Worm (Caenorhabditis elegans) whole organism, L1 larva: ENCODE data around the gene M153.3.

ENCODE experiments used
- C34B4.2 ChIP-seq: sonication (generic microtip); optimal IDR thresholded peaks from 2 replicates; lab custom pipeline; 2017; ENCODE audit warnings: mild to moderate bottlenecking, missing genetic modification characterization, missing compliant biosample characterization
- F16B12.6 ChIP-seq: fragments of 150-350 bp; optimal IDR thresholded peaks from 2 replicates; lab custom pipeline; 2014; ENCODE audit warnings: missing biosample characterization, missing genetic modification characterization
- aha-1 ChIP-seq: fragments of 150-350 bp; optimal IDR thresholded peaks from 2 replicates; lab custom pipeline; 2014; ENCODE audit warnings: missing biosample characterization, missing genetic modification characterization
- alr-1 ChIP-seq: fragments of 200-800 bp; sonication (Bioruptor generic); optimal IDR thresholded peaks from 2 replicates; lab custom pipeline; 2018; ENCODE audit warnings: borderline replicate concordance, mild to moderate bottlenecking, missing genetic modification characterization, missing compliant biosample characterization
- ama-1 ChIP-seq: fragments of 150-350 bp; optimal IDR thresholded peaks from 2 replicates; lab custom pipeline; 2014
- blmp-1 ChIP-seq: fragments of 150-350 bp; optimal IDR thresholded peaks from 2 replicates; lab custom pipeline; 2014; ENCODE audit warnings: missing biosample characterization, missing genetic modification characterization
- ceh-8 ChIP-seq: fragments of 200-800 bp; sonication (Bioruptor generic); optimal IDR thresholded peaks from 2 replicates; lab custom pipeline; 2018; ENCODE audit warnings: mild to moderate bottlenecking, missing genetic modification characterization, moderate library complexity, missing compliant biosample characterization
- ceh-82 ChIP-seq, 3 experiments: fragments of 150-350 bp in 1 of 3; sonication (generic microtip) in 2 of 3; optimal IDR thresholded peaks; 2 replicates each; lab custom pipeline; 2014 to 2017; ENCODE audit warnings: missing biosample characterization in 3 of 3, missing genetic modification characterization in 3 of 3
- ceh-90 ChIP-seq: sonication (generic microtip); optimal IDR thresholded peaks from 2 replicates; lab custom pipeline; 2016; ENCODE audit warnings: missing genetic modification characterization, missing compliant biosample characterization
- efl-1 ChIP-seq, 4 experiments: fragments of 150-350 bp; optimal IDR thresholded peaks in 3 of 4; peaks in 1 of 4; 1 replicate in 1 of 4; 2 replicates in 3 of 4; lab custom pipeline; 2014; ENCODE audit warnings: missing biosample characterization in 2 of 4, missing genetic modification characterization in 2 of 4, missing genetic modification reagents in 2 of 4
- efl-3 ChIP-seq: fragments of 200-800 bp; sonication (Bioruptor generic); optimal IDR thresholded peaks from 2 replicates; lab custom pipeline; 2018; ENCODE audit warnings: mild to moderate bottlenecking, missing genetic modification characterization, missing compliant biosample characterization
- egl-13 ChIP-seq: sonication (generic microtip); optimal IDR thresholded peaks from 2 replicates; lab custom pipeline; 2016; ENCODE audit warnings: missing genotype, missing genetic modification reagents, missing genetic modification characterization, missing compliant biosample characterization
- elt-2 ChIP-seq: sonication (generic microtip); optimal IDR thresholded peaks from 2 replicates; lab custom pipeline; 2016; ENCODE audit warnings: missing genetic modification characterization, mild to moderate bottlenecking, inconsistent platforms, missing compliant biosample characterization, missing genetic modification reagents
- fkh-10 ChIP-seq: sonication (generic microtip); optimal IDR thresholded peaks from 2 replicates; lab custom pipeline; 2017; ENCODE audit warnings: missing biosample characterization, missing genetic modification reagents, missing genetic modification characterization
- fkh-8 ChIP-seq: sonication (generic microtip); optimal IDR thresholded peaks from 2 replicates; lab custom pipeline; 2016; ENCODE audit warnings: mild to moderate bottlenecking, missing genetic modification characterization, missing compliant biosample characterization
- grh-1 ChIP-seq: fragments of 200-800 bp; sonication (Bioruptor generic); IDR thresholded peaks from 2 replicates; pipeline ENCODE4 v1.3.6; 2022; ENCODE audit warnings: missing genetic modification reagents, missing genetic modification characterization, missing compliant biosample characterization
- hlh-17 ChIP-seq: fragments of 200-800 bp; sonication (Bioruptor generic); optimal IDR thresholded peaks from 2 replicates; lab custom pipeline; 2018; ENCODE audit warnings: missing genetic modification characterization, mild to moderate bottlenecking, missing compliant biosample characterization, moderate library complexity, borderline replicate concordance
- hpl-2 ChIP-seq: fragments of 150-350 bp; optimal IDR thresholded peaks from 2 replicates; lab custom pipeline; 2014; ENCODE audit warnings: missing biosample characterization, missing genetic modification reagents, missing genetic modification characterization
- isw-1 ChIP-seq: fragments of 200-800 bp; sonication (Bioruptor generic); IDR thresholded peaks from 2 replicates; pipeline ENCODE4 v1.3.6; 2022; ENCODE audit warnings: missing genetic modification characterization, missing compliant biosample characterization
- jun-1 ChIP-seq: fragments of 150-350 bp; optimal IDR thresholded peaks from 2 replicates; lab custom pipeline; 2014; ENCODE audit warnings: missing biosample characterization, missing genetic modification reagents, missing genetic modification characterization
- lin-13 ChIP-seq: fragments of 150-350 bp; optimal IDR thresholded peaks from 2 replicates; lab custom pipeline; 2014; ENCODE audit warnings: missing biosample characterization, missing genetic modification reagents, missing genetic modification characterization
- lin-14 ChIP-seq: fragments of 200-800 bp; sonication (Bioruptor generic); optimal IDR thresholded peaks from 2 replicates; lab custom pipeline; 2018; ENCODE audit warnings: mild to moderate bottlenecking, missing genetic modification characterization, moderate library complexity, missing compliant biosample characterization
- lin-15B ChIP-seq: fragments of 150-350 bp; sonication (generic microtip); optimal IDR thresholded peaks from 3 replicates; lab custom pipeline; 2014; ENCODE audit warnings: missing biosample characterization, missing genetic modification characterization
- lir-3 ChIP-seq: sonication (generic microtip); optimal IDR thresholded peaks from 2 replicates; lab custom pipeline; 2016; ENCODE audit warnings: mild to moderate bottlenecking, missing genetic modification characterization, moderate library complexity, missing compliant biosample characterization; ENCODE audit not compliant: poor library complexity
- lsy-2 ChIP-seq, 2 experiments: fragments of 150-350 bp; optimal IDR thresholded peaks; 2 replicates each; lab custom pipeline; 2014; ENCODE audit warnings: missing biosample characterization in 2 of 2, missing genetic modification characterization in 2 of 2
- mef-2 ChIP-seq: fragments of 150-350 bp; optimal IDR thresholded peaks from 2 replicates; lab custom pipeline; 2014; ENCODE audit warnings: missing biosample characterization, missing genetic modification characterization
- nhr-11 ChIP-seq: fragments of 150-350 bp; optimal IDR thresholded peaks from 2 replicates; lab custom pipeline; 2014; ENCODE audit warnings: missing biosample characterization, missing genetic modification characterization
- nhr-12 ChIP-seq: sonication (generic microtip); optimal IDR thresholded peaks from 2 replicates; lab custom pipeline; 2017; ENCODE audit warnings: missing biosample characterization, missing genetic modification characterization
- nhr-19 ChIP-seq: fragments of 200-800 bp; sonication (Bioruptor generic); conservative IDR thresholded peaks from 2 replicates; pipeline ENCODE4 v1.3.6; 2022; ENCODE audit warnings: missing genetic modification characterization, missing compliant biosample characterization
- nhr-20 ChIP-seq: sonication (generic microtip); optimal IDR thresholded peaks from 2 replicates; lab custom pipeline; 2016; ENCODE audit warnings: mild to moderate bottlenecking, missing genetic modification characterization, missing compliant biosample characterization
- nhr-237 ChIP-seq: fragments of 150-350 bp; optimal IDR thresholded peaks from 2 replicates; lab custom pipeline; 2014; ENCODE audit warnings: missing biosample characterization, missing genetic modification characterization
- nhr-28 ChIP-seq: fragments of 150-350 bp; optimal IDR thresholded peaks from 2 replicates; lab custom pipeline; 2014; ENCODE audit warnings: missing biosample characterization, missing genetic modification characterization
- nhr-47 ChIP-seq: sonication (generic microtip); optimal IDR thresholded peaks from 2 replicates; lab custom pipeline; 2016; ENCODE audit warnings: mild to moderate bottlenecking, missing genetic modification characterization, moderate library complexity, missing compliant biosample characterization
- nhr-85 ChIP-seq: sonication (generic microtip); peaks from one replicate; lab custom pipeline; 2016; ENCODE audit warnings: missing genetic modification characterization, inconsistent platforms, missing compliant biosample characterization
- nhr-90 ChIP-seq: sonication (generic microtip); optimal IDR thresholded peaks from 2 replicates; lab custom pipeline; 2016; ENCODE audit warnings: mild to moderate bottlenecking, missing genetic modification characterization, missing compliant biosample characterization; ENCODE audit not compliant: poor library complexity
- pag-3 ChIP-seq: sonication (generic microtip); optimal IDR thresholded peaks from 2 replicates; lab custom pipeline; 2017; ENCODE audit warnings: missing genetic modification characterization, mild to moderate bottlenecking, missing compliant biosample characterization, antibody characterized with exemption, borderline replicate concordance; ENCODE audit not compliant: insufficient read depth
- pax-3 ChIP-seq: fragments of 200-800 bp; sonication (Bioruptor generic); optimal IDR thresholded peaks from 2 replicates; lab custom pipeline; 2018; ENCODE audit warnings: mild to moderate bottlenecking, missing genetic modification characterization, moderate library complexity, missing compliant biosample characterization
- rnt-1 ChIP-seq: sonication (generic microtip); optimal IDR thresholded peaks from 2 replicates; lab custom pipeline; 2016; ENCODE audit warnings: mild to moderate bottlenecking, missing genetic modification characterization, moderate library complexity, missing compliant biosample characterization
- skn-1 ChIP-seq: fragments of 150-350 bp; optimal IDR thresholded peaks from 2 replicates; lab custom pipeline; 2014; ENCODE audit warnings: missing biosample characterization, missing genetic modification characterization
- snpc-4 ChIP-seq: fragments of 150-350 bp; optimal IDR thresholded peaks from 2 replicates; lab custom pipeline; 2014; ENCODE audit warnings: missing biosample characterization, missing genetic modification characterization
- sox-4 ChIP-seq: sonication (generic microtip); optimal IDR thresholded peaks from 2 replicates; lab custom pipeline; 2016; ENCODE audit warnings: missing genetic modification characterization, missing compliant biosample characterization
- unc-62 ChIP-seq: fragments of 150-350 bp; optimal IDR thresholded peaks from 2 replicates; lab custom pipeline; 2014; ENCODE audit warnings: missing biosample characterization, missing genetic modification reagents, missing genetic modification characterization
- unc-86 ChIP-seq: sonication (generic microtip); optimal IDR thresholded peaks from 2 replicates; lab custom pipeline; 2016; ENCODE audit warnings: missing genetic modification characterization, missing compliant biosample characterization
- unc-98 ChIP-seq: fragments of 200-800 bp; sonication (Bioruptor generic); IDR thresholded peaks from 2 replicates; pipeline ENCODE4 v1.3.6; 2022; ENCODE audit warnings: missing genetic modification characterization, missing compliant biosample characterization
- zag-1 ChIP-seq: fragments of 150-350 bp; optimal IDR thresholded peaks from 2 replicates; lab custom pipeline; 2014; ENCODE audit warnings: missing biosample characterization, missing genetic modification characterization

Gene M153.3

ce11 chrX:12176394-12176793 is 33.7 kb downstream of the M153.3 start (continued):
- TF ChIP-seq ceh-8: no peak
- TF ChIP-seq C34B4.2 (tag; lab: Kevin White, UChicago): no peak
- TF ChIP-seq hpl-2 (GFP tag; lab: Kevin White, UChicago): no peak
- no peak for TF ChIP-seq fkh-8 (tag; lab: Kevin White, UChicago)
- no peak for TF ChIP-seq sox-4 (tag; lab: Kevin White, UChicago)
- no peak for TF ChIP-seq pax-3 (tag; lab: Kevin White, UChicago)
- no peak for TF ChIP-seq aha-1 (tag; lab: Kevin White, UChicago)
- no peak for TF ChIP-seq nhr-11 (tag; lab: Kevin White, UChicago)
- TF ChIP-seq lin-13 (GFP tag; lab: Kevin White, UChicago): peak; percentile 13
- no peak for TF ChIP-seq grh-1 (GFP tag; lab: Robert Waterston, UW)
- TF ChIP-seq nhr-47 (tag; lab: Kevin White, UChicago): peak; percentile 2
- no peak for TF ChIP-seq zag-1 (tag; lab: Kevin White, UChicago)
- no peak for TF ChIP-seq fkh-10 (GFP tag; lab: Kevin White, UChicago)
- TF ChIP-seq nhr-20 (tag; lab: Kevin White, UChicago): peak; percentile 61
- TF ChIP-seq unc-62 (GFP tag; lab: Kevin White, UChicago): no peak
- TF ChIP-seq ceh-90: no peak
- TF ChIP-seq efl-3 (GFP tag; lab: Kevin White, UChicago): no peak
- no peak for TF ChIP-seq hlh-17 (GFP tag; lab: Kevin White, UChicago)
- no peak for TF ChIP-seq unc-98 (GFP tag; lab: Robert Waterston, UW)
- TF ChIP-seq jun-1 (tag; lab: Kevin White, UChicago): no peak
- no peak for TF ChIP-seq egl-13
- TF ChIP-seq lir-3 (tag; lab: Kevin White, UChicago): no peak
- no peak for TF ChIP-seq mef-2 (tag; lab: Kevin White, UChicago)
- peak; percentile 50 for TF ChIP-seq nhr-90
- no peak for TF ChIP-seq ceh-82 (tag; optimal IDR thresholded peaks at IDR 0.05; lab: Kevin White, UChicago)
- no peak for TF ChIP-seq nhr-237 (tag; lab: Kevin White, UChicago)
- TF ChIP-seq lin-15B (tag; lab: Kevin White, UChicago): no peak
- TF ChIP-seq pag-3 (tag; lab: Kevin White, UChicago): no peak
- TF ChIP-seq unc-86 (tag; lab: Kevin White, UChicago): no peak
- peak; percentile 68 for TF ChIP-seq skn-1 (tag; lab: Kevin White, UChicago)
- no peak for TF ChIP-seq nhr-12 (tag; lab: Kevin White, UChicago)
- no peak for TF ChIP-seq F16B12.6 (tag; lab: Kevin White, UChicago)
- TF ChIP-seq blmp-1: peak; percentile 99
- no peak for TF ChIP-seq nhr-28
- TF ChIP-seq ama-1 (lab: Kevin White, UChicago): no peak
- TF ChIP-seq alr-1 (tag; lab: Kevin White, UChicago): no peak

- TF ChIP-seq isw-1: no peak
- peak; percentile 8 for TF ChIP-seq nhr-20 (tag; lab: Kevin White, UChicago)
- peak; percentile 66 for TF ChIP-seq lin-14 (GFP tag; lab: Kevin White, UChicago)
- TF ChIP-seq unc-62 (GFP tag; lab: Kevin White, UChicago): no peak
- TF ChIP-seq sox-4 (tag; lab: Kevin White, UChicago): no peak
- TF ChIP-seq nhr-85: peak; percentile 91
- TF ChIP-seq rnt-1: no peak
- TF ChIP-seq nhr-19: peak; percentile 68
- no peak for TF ChIP-seq snpc-4 (tag; lab: Kevin White, UChicago)
- no peak for TF ChIP-seq efl-1 (optimal IDR thresholded peaks at IDR 0.05; lab: Kevin White, UChicago)
- TF ChIP-seq efl-1 (GFP tag; optimal IDR thresholded peaks at IDR 0.05 in 1 of 2; lab: Kevin White, UChicago): no peak
- no peak for TF ChIP-seq lin-13 (GFP tag; lab: Kevin White, UChicago)
- no peak for TF ChIP-seq pax-3 (tag; lab: Kevin White, UChicago)
- TF ChIP-seq lsy-2 (tag; optimal IDR thresholded peaks at IDR 0.05; lab: Kevin White, UChicago): peak in 1 of 2 experiments; percentile 55
- peak; percentile 30 for TF ChIP-seq elt-2 (tag; lab: Kevin White, UChicago)
Measured at ce11 chrX:12176873-12177293, 34.2 kb downstream of the M153.3 start.
